Worm (Caenorhabditis elegans): ENCODE results near the gene C35C5.9.

DNA sequence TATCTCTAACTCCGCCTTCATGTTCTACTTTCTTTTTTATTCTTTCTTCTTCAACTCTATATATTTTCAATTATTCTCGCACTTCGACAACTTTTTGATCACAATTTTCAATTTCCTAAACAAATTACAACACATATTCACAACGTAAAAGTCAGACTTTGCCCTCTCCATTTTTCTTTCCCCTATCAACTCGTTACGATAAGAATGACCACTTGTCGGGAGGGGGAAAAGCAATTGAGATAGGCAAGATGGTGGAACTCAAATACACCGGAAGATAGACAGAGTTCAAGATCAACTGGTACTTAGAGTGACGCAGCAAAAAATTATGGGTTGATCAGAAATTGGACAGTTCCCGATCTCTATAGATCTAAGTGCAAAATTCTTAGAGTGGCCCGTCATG lies 18.7 kb downstream of the C35C5.9 start:
- no peak for TF ChIP-seq med-1 (GFP tag; optimal IDR thresholded peaks at IDR 0.05; ENCODE audit: insufficient read depth)
- no peak for TF ChIP-seq flt-1 (GFP tag; IDR thresholded peaks at IDR 0.05)
- no peak for TF ChIP-seq ref-1 (GFP tag; conservative IDR thresholded peaks at IDR 0.05)
- TF ChIP-seq klf-2 (GFP tag; conservative IDR thresholded peaks at IDR 0.05), result no peak
- no peak for TF ChIP-seq cog-1 (tag; optimal IDR thresholded peaks at IDR 0.05)

Measured in whole organism, midembryonic.